Fruit fly (Drosophila melanogaster) whole organism, prepupa: ENCODE results near the gene Drsl5.

Experiments
- CG11762 ChIP-seq: fragments of 200-800 bp; sonication (Bioruptor generic); optimal IDR thresholded peaks from 3 replicates; lab custom pipeline; 2016; ENCODE audit warnings: missing biosample characterization, missing genetic modification characterization; ENCODE audit not compliant: insufficient read depth
- CG15336 ChIP-seq: fragments of 200-800 bp; sonication (Bioruptor generic); IDR thresholded peaks from 2 replicates; pipeline ENCODE4 v1.3.6; 2022; ENCODE audit warnings: missing biosample characterization, missing genetic modification characterization
- CG16779 ChIP-seq: fragments of 200-800 bp; sonication (Bioruptor generic); optimal IDR thresholded peaks from 3 replicates; lab custom pipeline; 2017; ENCODE audit warnings: missing biosample characterization, mild to moderate bottlenecking, missing genetic modification characterization
- CG31627 ChIP-seq: fragments of 200-800 bp; sonication (Bioruptor generic); optimal IDR thresholded peaks from 3 replicates; lab custom pipeline; 2016; ENCODE audit warnings: missing biosample characterization, missing genetic modification characterization
- CG3919 ChIP-seq: fragments of 200-800 bp; sonication (Bioruptor generic); optimal IDR thresholded peaks from 3 replicates; lab custom pipeline; 2016; ENCODE audit warnings: missing biosample characterization, missing genetic modification characterization
- CG6163 ChIP-seq: fragments of 200-800 bp; sonication (Bioruptor generic); IDR thresholded peaks from 3 replicates; pipeline ENCODE4 v1.3.6; 2022; ENCODE audit warnings: missing biosample characterization, missing genetic modification characterization
- CG6808 ChIP-seq: fragments of 200-800 bp; sonication (Bioruptor generic); optimal IDR thresholded peaks from 3 replicates; lab custom pipeline; 2017; ENCODE audit warnings: missing biosample characterization, missing genetic modification characterization, mild to moderate bottlenecking, moderate library complexity, missing genetic modification reagents
- CG6854 ChIP-seq: fragments of 200-800 bp; sonication (Bioruptor generic); optimal IDR thresholded peaks from 2 replicates; lab custom pipeline; 2017; ENCODE audit warnings: missing biosample characterization, mild to moderate bottlenecking, missing genetic modification characterization
- CG7368 ChIP-seq: fragments of 200-800 bp; sonication (Bioruptor generic); optimal IDR thresholded peaks from 3 replicates; lab custom pipeline; 2016; ENCODE audit warnings: missing biosample characterization, missing genetic modification characterization
- CG8319 ChIP-seq: fragments of 200-800 bp; sonication (Bioruptor generic); optimal IDR thresholded peaks from 3 replicates; lab custom pipeline; 2016; ENCODE audit warnings: missing biosample characterization, missing genetic modification characterization
- Eip78C ChIP-seq: fragments of 200-800 bp; sonication (Bioruptor generic); peaks from one replicate; lab custom pipeline; 2016; ENCODE audit warnings: missing biosample characterization, missing genetic modification characterization
- Eip93F ChIP-seq: fragments of 200-800 bp; sonication (Bioruptor generic); optimal IDR thresholded peaks from 2 replicates; lab custom pipeline; 2016; ENCODE audit warnings: missing biosample characterization, mild to moderate bottlenecking, missing genetic modification characterization
- Ets21C ChIP-seq: fragments of 200-800 bp; sonication (Bioruptor generic); optimal IDR thresholded peaks from 3 replicates; lab custom pipeline; 2016; ENCODE audit warnings: missing biosample characterization, missing genetic modification characterization
- Ets96B ChIP-seq: fragments of 200-800 bp; optimal IDR thresholded peaks from 2 replicates; lab custom pipeline; 2019; ENCODE audit warnings: missing biosample characterization, mild to moderate bottlenecking, missing genetic modification characterization, moderate library complexity
- Hr38 ChIP-seq: sonication (Bioruptor generic); optimal IDR thresholded peaks from 2 replicates; lab custom pipeline; 2016; ENCODE audit warnings: missing biosample characterization, missing genetic modification characterization
- Lpt ChIP-seq: fragments of 200-800 bp; sonication (Bioruptor generic); optimal IDR thresholded peaks from 3 replicates; lab custom pipeline; 2016; ENCODE audit warnings: missing biosample characterization, missing genetic modification characterization
- Smox ChIP-seq: fragments of 200-800 bp; sonication (Bioruptor generic); optimal IDR thresholded peaks from 3 replicates; lab custom pipeline; 2016; ENCODE audit warnings: missing biosample characterization, missing genetic modification characterization
- Sox102F ChIP-seq: fragments of 200-800 bp; sonication (Bioruptor generic); optimal IDR thresholded peaks from 2 replicates; lab custom pipeline; 2016; ENCODE audit warnings: missing biosample characterization, mild to moderate bottlenecking, missing genetic modification characterization
- Sox15 ChIP-seq: fragments of 200-800 bp; sonication (Bioruptor generic); optimal IDR thresholded peaks from 3 replicates; lab custom pipeline; 2016; ENCODE audit warnings: missing biosample characterization, missing genetic modification characterization
- achi ChIP-seq: fragments of 200-800 bp; sonication (Bioruptor generic); optimal IDR thresholded peaks from 3 replicates; lab custom pipeline; 2016; ENCODE audit warnings: missing biosample characterization, missing genetic modification characterization
- acj6 ChIP-seq: fragments of 200-800 bp; sonication (Bioruptor generic); optimal IDR thresholded peaks from 3 replicates; lab custom pipeline; 2016; ENCODE audit warnings: missing biosample characterization, missing genetic modification characterization
- cyc ChIP-seq: fragments of 200-800 bp; sonication (Bioruptor generic); optimal IDR thresholded peaks from 3 replicates; lab custom pipeline; 2016; ENCODE audit warnings: missing biosample characterization, missing genetic modification characterization
- dac ChIP-seq: fragments of 200-800 bp; sonication (Bioruptor generic); optimal IDR thresholded peaks from 2 replicates; lab custom pipeline; 2017; ENCODE audit warnings: missing biosample characterization, mild to moderate bottlenecking, missing genetic modification characterization
- dsx ChIP-seq: fragments of 200-800 bp; optimal IDR thresholded peaks from 3 replicates; lab custom pipeline; 2019; ENCODE audit warnings: missing biosample characterization, mild to moderate bottlenecking, missing genetic modification characterization, moderate library complexity; ENCODE audit not compliant: poor library complexity, severe bottlenecking
- eg ChIP-seq: fragments of 200-800 bp; sonication (Bioruptor generic); IDR thresholded peaks from 3 replicates; pipeline ENCODE4 v1.3.6; 2022; ENCODE audit warnings: missing biosample characterization, missing genetic modification characterization
- esn ChIP-seq: fragments of 200-800 bp; sonication (Bioruptor generic); optimal IDR thresholded peaks from 2 replicates; lab custom pipeline; 2016; ENCODE audit warnings: missing biosample characterization, mild to moderate bottlenecking, missing genetic modification characterization, moderate library complexity
- fd85E ChIP-seq: fragments of 200-800 bp; sonication (Bioruptor generic); optimal IDR thresholded peaks from 3 replicates; lab custom pipeline; 2016; ENCODE audit warnings: missing biosample characterization, missing genetic modification characterization
- fkh ChIP-seq: fragments of 200-800 bp; sonication (Bioruptor generic); optimal IDR thresholded peaks from 3 replicates; lab custom pipeline; 2017; ENCODE audit warnings: missing biosample characterization, mild to moderate bottlenecking, missing genetic modification characterization, moderate library complexity
- lz ChIP-seq: fragments of 200-800 bp; sonication (Bioruptor generic); optimal IDR thresholded peaks from 3 replicates; lab custom pipeline; 2016; ENCODE audit warnings: missing biosample characterization, missing genetic modification characterization
- net ChIP-seq: fragments of 200-800 bp; sonication (Bioruptor generic); optimal IDR thresholded peaks from 3 replicates; lab custom pipeline; 2016; ENCODE audit warnings: missing biosample characterization, missing genetic modification characterization
- pdm3 ChIP-seq: fragments of 200-800 bp; sonication (Bioruptor generic); optimal IDR thresholded peaks from 3 replicates; lab custom pipeline; 2016; ENCODE audit warnings: missing biosample characterization, missing genetic modification characterization
- salr ChIP-seq, 2 experiments: fragments of 200-800 bp; sonication (Bioruptor generic); optimal IDR thresholded peaks; 3 replicates each; lab custom pipeline; 2016 to 2018; ENCODE audit warnings: missing biosample characterization in 2 of 2, missing genetic modification characterization in 2 of 2, mild to moderate bottlenecking in 1 of 2
- spab ChIP-seq: fragments of 200-800 bp; sonication (Bioruptor generic); optimal IDR thresholded peaks from 2 replicates; lab custom pipeline; 2017; ENCODE audit warnings: missing biosample characterization, mild to moderate bottlenecking, missing genetic modification characterization, missing genetic modification reagents
- ss ChIP-seq, 2 experiments: fragments of 200-800 bp; sonication (Bioruptor generic); optimal IDR thresholded peaks; 2 replicates in 1 of 2; 3 replicates in 1 of 2; lab custom pipeline; 2017 to 2018; ENCODE audit warnings: mild to moderate bottlenecking in 2 of 2, missing biosample characterization in 2 of 2, missing genetic modification characterization in 2 of 2, moderate library complexity in 1 of 2
- svp ChIP-seq: fragments of 200-800 bp; sonication (Bioruptor generic); peaks from one replicate; lab custom pipeline; 2016; ENCODE audit warnings: missing biosample characterization, missing genetic modification characterization
- topi ChIP-seq: fragments of 200-800 bp; sonication (Bioruptor generic); optimal IDR thresholded peaks from 3 replicates; lab custom pipeline; 2016; ENCODE audit warnings: missing biosample characterization, missing genetic modification characterization
- vri ChIP-seq: fragments of 200-800 bp; sonication (Bioruptor generic); optimal IDR thresholded peaks from 3 replicates; lab custom pipeline; 2016; ENCODE audit warnings: missing biosample characterization, mild to moderate bottlenecking, missing genetic modification characterization

The Drsl5 gene

DNA sequence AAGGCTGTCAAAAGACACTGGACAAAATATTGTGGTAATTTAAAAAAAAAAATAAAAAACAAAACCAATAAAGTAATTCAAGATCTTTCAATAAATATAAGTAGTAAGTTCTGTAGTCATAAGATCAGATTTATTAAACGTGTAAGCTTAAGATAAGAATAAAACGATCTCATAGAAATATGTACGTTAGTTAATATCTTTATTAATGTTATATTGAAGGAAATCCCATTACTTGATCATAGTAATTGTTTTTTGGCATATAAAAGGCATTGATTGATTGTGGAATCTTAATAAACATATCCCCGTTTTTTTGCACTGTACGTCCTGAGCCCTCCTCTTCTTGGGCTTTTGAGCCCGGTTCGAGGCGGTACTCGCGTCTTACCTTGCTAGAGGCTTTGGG lies 26.7 kb downstream of the Drsl5 start (continued):
- TF ChIP-seq spab (GFP tag; lab: Kevin White, UChicago) (no peak), CG16779 (tag; lab: Kevin White, UChicago) (no peak), Eip78C (GFP tag; lab: Kevin White, UChicago) (peak; percentile 91), Ets21C (GFP tag; lab: Kevin White, UChicago) (peak; percentile 62), svp (peak; percentile 93), acj6 (peak; percentile 82), CG8319 (GFP tag; lab: Kevin White, UChicago) (peak; percentile 55), CG31627 (peak; percentile 81), Smox (peak; percentile 88), Sox15 (GFP tag; lab: Kevin White, UChicago) (peak; percentile 49), CG7368 (GFP tag; lab: Kevin White, UChicago) (peak; percentile 39), esn (GFP tag; lab: Kevin White, UChicago) (peak; percentile 93), pdm3 (GFP tag; lab: Kevin White, UChicago) (peak; percentile 68), Eip93F (GFP tag; lab: Kevin White, UChicago) (peak; percentile 51), topi (peak; percentile 86), dac (GFP tag; lab: Kevin White, UChicago) (no peak), Ets96B (tag; lab: Kevin White, UChicago) (peak; percentile 6), Hr38 (no peak), achi (GFP tag; lab: Kevin White, UChicago) (peak; percentile 80), ss (GFP tag; optimal IDR thresholded peaks at IDR 0.05; lab: Kevin White, UChicago) (peak; percentile 8 to 13)

DNA sequence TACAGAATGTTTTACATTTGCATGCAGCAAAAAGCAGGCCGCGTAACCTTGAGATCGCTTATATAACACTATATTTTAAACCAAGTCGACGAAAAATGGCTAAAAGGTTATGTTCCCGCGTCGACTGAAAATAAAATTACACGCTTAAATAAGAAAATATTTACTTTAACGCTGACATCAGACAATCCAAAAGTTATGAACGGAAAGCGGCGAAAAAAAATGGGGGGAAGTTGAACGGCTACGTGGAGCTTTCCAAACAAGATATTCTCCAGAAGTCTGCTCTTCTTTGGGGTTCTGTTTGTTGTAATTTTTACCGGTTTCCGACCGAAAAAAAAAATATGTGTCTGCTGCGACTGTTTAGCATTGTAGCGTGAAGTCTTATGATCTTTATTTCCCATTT lies 27.9 kb downstream of the Drsl5 start:
- TF ChIP-seq salr (GFP tag; optimal IDR thresholded peaks at IDR 0.05; lab: Kevin White, UChicago): no peak
- no peak for TF ChIP-seq Ets21C (GFP tag; lab: Kevin White, UChicago)
- TF ChIP-seq CG6163 (GFP tag; lab: Robert Waterston, UW): no peak
- TF ChIP-seq Eip93F (GFP tag; lab: Kevin White, UChicago): no peak
- no peak for TF ChIP-seq CG11762
- TF ChIP-seq svp: peak; percentile 47
- no peak for TF ChIP-seq fd85E (GFP tag; lab: Kevin White, UChicago)
- peak; percentile 7 for TF ChIP-seq CG6854 (GFP tag; lab: Kevin White, UChicago)
- no peak for TF ChIP-seq CG15336
- TF ChIP-seq cyc (GFP tag; lab: Kevin White, UChicago): no peak
- TF ChIP-seq fkh (GFP tag; lab: Kevin White, UChicago): peak; percentile 52
- TF ChIP-seq vri (GFP tag; lab: Kevin White, UChicago): peak; percentile 45
- no peak for TF ChIP-seq achi (GFP tag; lab: Kevin White, UChicago)
- TF ChIP-seq Ets96B (tag; lab: Kevin White, UChicago): no peak
- TF ChIP-seq topi: no peak

- TF ChIP-seq fkh (GFP tag; lab: Kevin White, UChicago): peak; percentile 24
- TF ChIP-seq CG3919 (GFP tag; lab: Kevin White, UChicago): no peak
- TF ChIP-seq lz (GFP tag; lab: Kevin White, UChicago): no peak
These were observed 29.7 kb downstream of the Drsl5 start for dm6 chr3L:3346294-3346693.

DNA sequence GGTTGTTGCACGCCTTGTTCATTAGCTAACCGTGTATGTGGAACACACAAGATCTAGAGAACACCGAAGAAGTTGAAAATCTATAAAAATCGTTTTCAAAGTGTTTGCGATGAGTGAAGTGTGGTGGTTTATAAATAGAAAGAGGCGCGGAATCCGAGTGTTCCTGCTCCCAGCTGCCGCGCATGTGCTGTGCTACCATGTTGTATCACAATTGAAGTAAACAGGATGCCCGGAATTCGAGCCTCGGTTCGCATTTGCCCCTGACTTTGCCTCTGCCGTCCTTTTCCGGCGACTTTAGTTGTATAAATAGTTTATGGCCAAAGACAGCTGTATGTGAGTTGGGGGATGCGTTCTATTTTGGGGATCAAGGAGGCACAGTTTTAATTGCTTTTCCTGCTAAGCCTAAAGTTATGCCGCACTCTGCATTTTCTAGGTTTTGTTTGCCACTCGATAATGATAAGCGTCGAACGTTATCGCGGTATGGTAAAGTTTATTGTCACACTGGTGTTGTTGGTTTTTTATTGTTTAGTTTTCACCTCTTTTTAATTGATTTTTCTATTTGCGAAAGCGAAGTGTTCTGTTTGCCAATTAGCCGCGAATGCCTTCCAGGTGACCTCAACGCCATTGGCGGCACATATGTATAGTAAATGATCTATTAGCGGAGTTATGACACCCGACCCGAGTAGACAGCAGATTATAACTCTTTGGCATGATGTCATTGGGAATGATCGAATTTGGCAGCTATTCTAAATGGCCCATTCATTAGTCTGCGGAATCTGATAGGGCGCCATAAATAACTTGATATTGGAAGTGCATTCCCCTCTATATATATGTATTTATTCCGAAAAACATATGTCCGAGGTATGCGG lies 32.6 kb downstream of the Drsl5 start:
- TF ChIP-seq Lpt (GFP tag; lab: Kevin White, UChicago): no peak
- no peak for TF ChIP-seq lz (GFP tag; lab: Kevin White, UChicago)
- TF ChIP-seq net (GFP tag; lab: Kevin White, UChicago): peak; percentile 16
- peak; percentile 70 for TF ChIP-seq vri (GFP tag; lab: Kevin White, UChicago)
- peak; percentile 31 for TF ChIP-seq fkh (GFP tag; lab: Kevin White, UChicago)
- no peak for TF ChIP-seq dsx
- TF ChIP-seq eg (GFP tag; lab: Robert Waterston, UW): peak; percentile 36; the same call in 1 of the 3 replicates
- TF ChIP-seq achi (GFP tag; lab: Kevin White, UChicago): no peak
- TF ChIP-seq Sox102F (GFP tag; lab: Kevin White, UChicago): no peak
- TF ChIP-seq CG6808 (GFP tag; lab: Kevin White, UChicago): peak; percentile 6
